Fruit fly (Drosophila melanogaster): ENCODE data around the gene Or85a.

dm6 chr3R:8324016-8324415 is 2.5 kb downstream of the Or85a start, which contains the start of gene CG7443:
- TF ChIP-seq Dll (optimal IDR thresholded peaks at IDR 0.05), result no peak
- TF ChIP-seq pan (optimal IDR thresholded peaks at IDR 0.05), result no peak
- no peak for TF ChIP-seq usp (GFP tag; optimal IDR thresholded peaks at IDR 0.05)
- TF ChIP-seq EcR (GFP tag; optimal IDR thresholded peaks at IDR 0.05), result no peak
